Fruit fly (Drosophila melanogaster) whole organism, embryonic: ENCODE measurements around the gene CG14383.
A peak's percentile ranks its signal among the peaks of the same experiment; 100 is the strongest.

ENCODE experiments used
- B-H1 ChIP-seq: fragments of 200-800 bp; sonication (Bioruptor generic); IDR thresholded peaks from 3 replicates; pipeline ENCODE4 v1.3.6; 2022; ENCODE audit warnings: missing biosample characterization, missing genetic modification characterization
- B-H2 ChIP-seq: fragments of 200-800 bp; sonication (Bioruptor generic); optimal IDR thresholded peaks from 2 replicates; lab custom pipeline; 2018; ENCODE audit warnings: missing biosample characterization, mild to moderate bottlenecking, missing genetic modification characterization
- Blimp-1 ChIP-seq: fragments of 200-800 bp; sonication (Bioruptor generic); optimal IDR thresholded peaks from 3 replicates; lab custom pipeline; 2018; ENCODE audit warnings: missing biosample characterization, missing genetic modification characterization, mild to moderate bottlenecking, moderate library complexity, missing genetic modification reagents
- CG10543 ChIP-seq: fragments of 200-800 bp; sonication (Bioruptor generic); optimal IDR thresholded peaks from 3 replicates; lab custom pipeline; 2017; ENCODE audit warnings: missing biosample characterization, mild to moderate bottlenecking, missing genetic modification characterization, moderate library complexity
- CG10565 ChIP-seq: fragments of 200-800 bp; sonication (Bioruptor generic); optimal IDR thresholded peaks from 3 replicates; lab custom pipeline; 2016; ENCODE audit warnings: missing biosample characterization, mild to moderate bottlenecking, missing genetic modification characterization
- CG10654 ChIP-seq: fragments of 200-800 bp; sonication (Bioruptor generic); optimal IDR thresholded peaks from 2 replicates; lab custom pipeline; 2016; ENCODE audit warnings: missing biosample characterization, missing genetic modification characterization
- CG12219 ChIP-seq: fragments of 200-800 bp; sonication (Bioruptor generic); optimal IDR thresholded peaks from 3 replicates; lab custom pipeline; 2018; ENCODE audit warnings: missing biosample characterization, mild to moderate bottlenecking, missing genetic modification characterization
- CG13123 ChIP-seq: fragments of 200-800 bp; sonication (Bioruptor generic); optimal IDR thresholded peaks from 2 replicates; lab custom pipeline; 2016; ENCODE audit warnings: missing biosample characterization, missing genetic modification characterization
- CG13287 ChIP-seq: fragments of 200-800 bp; sonication (Bioruptor generic); IDR thresholded peaks from 2 replicates; pipeline ENCODE4 v1.3.6; 2022; ENCODE audit warnings: missing biosample characterization, missing genetic modification characterization; ENCODE audit not compliant: partially characterized antibody
- CG14014 ChIP-seq: fragments of 200-800 bp; sonication (Bioruptor generic); IDR thresholded peaks from 2 replicates; pipeline ENCODE4 v1.3.6; 2022; ENCODE audit warnings: missing biosample characterization, missing genetic modification characterization
- CG14710 ChIP-seq: fragments of 200-800 bp; sonication (Bioruptor generic); optimal IDR thresholded peaks from 3 replicates; lab custom pipeline; 2019; ENCODE audit warnings: missing biosample characterization, mild to moderate bottlenecking, missing genetic modification characterization, moderate library complexity
- CG15479 ChIP-seq: fragments of 200-800 bp; sonication (Bioruptor generic); optimal IDR thresholded peaks from 3 replicates; lab custom pipeline; 2019; ENCODE audit warnings: missing biosample characterization, mild to moderate bottlenecking, missing genetic modification characterization, moderate library complexity
- CG17802 ChIP-seq: fragments of 200-800 bp; sonication (Bioruptor generic); optimal IDR thresholded peaks from 2 replicates; lab custom pipeline; 2018; ENCODE audit warnings: missing biosample characterization, mild to moderate bottlenecking, missing genetic modification characterization, moderate library complexity
- CG1792 ChIP-seq: fragments of 200-800 bp; sonication (Bioruptor generic); optimal IDR thresholded peaks from 2 replicates; lab custom pipeline; 2016; ENCODE audit warnings: missing biosample characterization, missing genetic modification characterization
- CG31388 ChIP-seq: fragments of 200-800 bp; sonication (Bioruptor generic); optimal IDR thresholded peaks from 2 replicates; lab custom pipeline; 2016; ENCODE audit warnings: missing biosample characterization, missing genetic modification characterization
- CG33557 ChIP-seq: fragments of 200-800 bp; sonication (Bioruptor generic); optimal IDR thresholded peaks from 2 replicates; lab custom pipeline; 2019; ENCODE audit warnings: missing biosample characterization, mild to moderate bottlenecking, missing genetic modification characterization, moderate library complexity
- CG4282 ChIP-seq: fragments of 200-800 bp; sonication (Bioruptor generic); optimal IDR thresholded peaks from 2 replicates; lab custom pipeline; 2016; ENCODE audit warnings: missing biosample characterization, missing genetic modification characterization
- CG5180 ChIP-seq: fragments of 200-800 bp; sonication (Bioruptor generic); optimal IDR thresholded peaks from 3 replicates; lab custom pipeline; 2017; ENCODE audit warnings: missing biosample characterization, missing genetic modification characterization, mild to moderate bottlenecking, moderate library complexity, missing genetic modification reagents
- CG6689 ChIP-seq: fragments of 200-800 bp; sonication (Bioruptor generic); IDR thresholded peaks from 2 replicates; pipeline ENCODE4 v1.3.6; 2022; ENCODE audit warnings: missing biosample characterization, missing genetic modification characterization
- CG7963 ChIP-seq: fragments of 200-800 bp; sonication (Bioruptor generic); IDR thresholded peaks from 3 replicates; pipeline ENCODE4 v1.3.6; 2022; ENCODE audit warnings: missing biosample characterization, missing genetic modification characterization; ENCODE audit not compliant: partially characterized antibody
- CG8924 ChIP-seq: fragments of 200-800 bp; optimal IDR thresholded peaks from 3 replicates; lab custom pipeline; 2019; ENCODE audit warnings: missing biosample characterization, mild to moderate bottlenecking, missing genetic modification characterization, moderate library complexity
- Dek ChIP-seq: fragments of 200-800 bp; sonication (Bioruptor generic); optimal IDR thresholded peaks from 3 replicates; lab custom pipeline; 2019; ENCODE audit warnings: missing biosample characterization, mild to moderate bottlenecking, missing genetic modification characterization, moderate library complexity
- Dll ChIP-seq: fragments of 200-800 bp; sonication (Bioruptor generic); IDR thresholded peaks from 4 replicates; pipeline ENCODE4 v1.3.6; 2022; ENCODE audit warnings: missing biosample characterization, missing genetic modification characterization; ENCODE audit not compliant: partially characterized antibody
- Doc2 ChIP-seq: fragments of 200-800 bp; sonication (Bioruptor generic); IDR thresholded peaks from 2 replicates; pipeline ENCODE4 v1.3.6; 2022; ENCODE audit warnings: missing biosample characterization, missing genetic modification characterization
- Ets65A ChIP-seq: fragments of 200-800 bp; sonication (Bioruptor generic); peaks from one replicate; lab custom pipeline; 2016; ENCODE audit warnings: missing biosample characterization, missing genetic modification characterization
- NK7.1 ChIP-seq: fragments of 200-800 bp; sonication (Bioruptor generic); optimal IDR thresholded peaks from 3 replicates; lab custom pipeline; 2016; ENCODE audit warnings: missing biosample characterization, missing genetic modification characterization
- Nf-YC ChIP-seq: fragments of 200-800 bp; optimal IDR thresholded peaks from 3 replicates; lab custom pipeline; 2019; ENCODE audit warnings: missing biosample characterization, mild to moderate bottlenecking, missing genetic modification characterization, moderate library complexity
- Xrp1 ChIP-seq: fragments of 200-800 bp; sonication (Bioruptor generic); IDR thresholded peaks from 2 replicates; pipeline ENCODE4 v1.3.6; 2022; ENCODE audit warnings: missing biosample characterization, missing genetic modification characterization
- bowl ChIP-seq: fragments of 200-800 bp; sonication (Bioruptor generic); IDR thresholded peaks from 2 replicates; pipeline ENCODE4 v1.3.6; 2022; ENCODE audit warnings: missing biosample characterization, missing genetic modification characterization
- cwo ChIP-seq: fragments of 200-800 bp; sonication (Bioruptor generic); optimal IDR thresholded peaks from 3 replicates; lab custom pipeline; 2017; ENCODE audit warnings: missing biosample characterization, missing genetic modification characterization, mild to moderate bottlenecking, moderate library complexity, missing genetic modification reagents
- exex ChIP-seq: fragments of 200-800 bp; sonication (Bioruptor generic); optimal IDR thresholded peaks from 4 replicates; lab custom pipeline; 2018; ENCODE audit warnings: missing biosample characterization, mild to moderate bottlenecking, missing genetic modification characterization, moderate library complexity
- gce ChIP-seq: fragments of 200-800 bp; sonication (Bioruptor generic); IDR thresholded peaks from 3 replicates; pipeline ENCODE4 v1.3.6; 2022; ENCODE audit warnings: missing biosample characterization, missing genetic modification characterization
- gcm ChIP-seq: fragments of 200-800 bp; sonication (Bioruptor generic); optimal IDR thresholded peaks from 2 replicates; lab custom pipeline; 2019; ENCODE audit warnings: missing biosample characterization, mild to moderate bottlenecking, missing genetic modification characterization, moderate library complexity
- gem ChIP-seq: fragments of 200-800 bp; sonication (Bioruptor generic); optimal IDR thresholded peaks from 2 replicates; lab custom pipeline; 2019; ENCODE audit warnings: missing biosample characterization, mild to moderate bottlenecking, missing genetic modification characterization, moderate library complexity
- gsb ChIP-seq: fragments of 200-800 bp; sonication (Bioruptor generic); IDR thresholded peaks from 2 replicates; pipeline ENCODE4 v1.3.6; 2022; ENCODE audit warnings: missing biosample characterization, missing genetic modification characterization
- hb ChIP-seq: fragments of 200-800 bp; sonication (Bioruptor generic); IDR thresholded peaks from 3 replicates; pipeline ENCODE4 v1.3.6; 2022; ENCODE audit warnings: missing biosample characterization, missing genetic modification characterization; ENCODE audit not compliant: partially characterized antibody
- her ChIP-seq: fragments of 200-800 bp; sonication (Bioruptor generic); optimal IDR thresholded peaks from 2 replicates; lab custom pipeline; 2016; ENCODE audit warnings: missing biosample characterization, missing genetic modification characterization
- insv ChIP-seq, 2 experiments: fragments of 200-800 bp; sonication (Bioruptor generic); optimal IDR thresholded peaks; 3 replicates each; lab custom pipeline; 2016 to 2018; ENCODE audit warnings: missing biosample characterization in 2 of 2, missing genetic modification characterization in 2 of 2
- lab ChIP-seq: fragments of 200-800 bp; sonication (Bioruptor generic); optimal IDR thresholded peaks from 3 replicates; lab custom pipeline; 2017; ENCODE audit warnings: missing biosample characterization, missing genetic modification characterization, mild to moderate bottlenecking, moderate library complexity, missing genetic modification reagents
- lov ChIP-seq, 2 experiments: fragments of 200-800 bp in 1 of 2; fragments of >200 bp in 1 of 2; sonication (Bioruptor generic) in 1 of 2; IDR thresholded peaks in 1 of 2; optimal IDR thresholded peaks in 1 of 2; 2 replicates in 1 of 2; 3 replicates in 1 of 2; pipeline versions ENCODE4 v1.3.6 to Lab custom; 2017 to 2022; ENCODE audit warnings: missing biosample characterization in 1 of 2, missing genetic modification characterization in 1 of 2
- luna ChIP-seq: fragments of 200-800 bp; sonication (Bioruptor generic); optimal IDR thresholded peaks from 2 replicates; lab custom pipeline; 2016; ENCODE audit warnings: missing biosample characterization, missing genetic modification characterization
- odd ChIP-seq: fragments of 200-800 bp; sonication (Bioruptor generic); optimal IDR thresholded peaks from 2 replicates; lab custom pipeline; 2017; ENCODE audit warnings: missing biosample characterization, mild to moderate bottlenecking, missing genetic modification characterization
- ro ChIP-seq: fragments of 200-800 bp; sonication (Bioruptor generic); IDR thresholded peaks from 2 replicates; pipeline ENCODE4 v1.3.6; 2022; ENCODE audit warnings: missing biosample characterization, missing genetic modification characterization
- salm ChIP-seq: fragments of 200-800 bp; sonication (Bioruptor generic); optimal IDR thresholded peaks from 2 replicates; lab custom pipeline; 2018; ENCODE audit warnings: missing biosample characterization, mild to moderate bottlenecking, missing genetic modification characterization
- seq ChIP-seq: fragments of 200-800 bp; sonication (Bioruptor generic); IDR thresholded peaks from 2 replicates; pipeline ENCODE4 v1.3.6; 2022; ENCODE audit warnings: missing biosample characterization, missing genetic modification characterization
- ttk ChIP-seq: fragments of 200-800 bp; sonication (Bioruptor generic); IDR thresholded peaks from 2 replicates; pipeline ENCODE4 v2.1.2; 2022; ENCODE audit warnings: missing biosample characterization, missing genetic modification characterization
- vnd ChIP-seq: fragments of 200-800 bp; sonication (Bioruptor generic); IDR thresholded peaks from 3 replicates; pipeline ENCODE4 v1.3.6; 2022; ENCODE audit warnings: missing biosample characterization, missing genetic modification characterization; ENCODE audit not compliant: partially characterized antibody

The CG14383 gene

DNA sequence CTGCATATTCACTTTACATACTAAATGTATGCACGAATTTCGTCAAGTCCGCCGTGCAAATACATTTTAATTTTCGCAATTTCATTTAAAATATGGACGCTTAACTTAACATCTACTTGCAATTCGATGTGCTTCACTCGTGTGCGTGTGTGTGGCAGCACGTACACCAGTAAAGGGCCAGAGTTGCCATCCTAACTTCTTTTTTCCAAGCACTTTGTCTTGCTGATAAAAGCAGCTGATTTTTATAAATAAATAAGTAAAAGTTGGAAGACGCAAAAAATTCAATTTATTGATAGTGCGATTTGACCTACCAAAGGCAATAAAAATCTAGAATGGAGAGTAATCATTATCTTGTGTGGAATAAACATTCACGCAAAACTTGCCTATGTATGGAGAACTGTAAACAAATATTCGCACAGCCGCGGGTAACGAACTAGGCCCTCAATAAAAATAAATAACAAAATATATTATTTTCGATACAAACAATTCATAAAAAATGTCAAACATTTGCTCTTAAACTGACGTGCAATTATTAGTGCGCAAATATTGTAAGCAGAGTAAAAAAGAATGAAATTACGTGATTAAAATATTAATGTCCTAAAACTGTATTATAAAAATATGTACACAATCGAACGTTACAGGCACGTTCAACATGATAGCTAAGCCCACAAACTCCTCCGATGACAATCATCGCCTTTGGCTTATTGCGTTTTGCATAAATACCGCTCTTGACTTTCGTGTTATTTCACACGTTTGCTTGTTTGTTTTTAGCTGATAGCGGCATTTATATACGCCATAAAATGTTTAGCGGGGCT is 5.9 kb downstream of the CG14383 start (continued):
- TF ChIP-seq CG5180 (GFP tag; lab: Kevin White, UChicago) (peak; percentile 60), CG4282 (GFP tag; lab: Kevin White, UChicago) (no peak), gcm (peak; percentile 38), salm (tag; lab: Kevin White, UChicago) (no peak), lab (GFP tag; lab: Kevin White, UChicago) (peak; percentile 76), CG12219 (GFP tag; lab: Kevin White, UChicago) (peak; percentile 56), Blimp-1 (peak; percentile 38), odd (peak; percentile 55), her (GFP tag; lab: Kevin White, UChicago) (no peak), luna (GFP tag; lab: Kevin White, UChicago) (no peak), lov (optimal IDR thresholded peaks at IDR 0.05; lab: Kevin White, UChicago) (no peak), lov (GFP tag; IDR thresholded peaks at IDR 0.05; lab: Robert Waterston, UW) (no peak), CG13287 (GFP tag; lab: Robert Waterston, UW) (peak; percentile 11; the same call in 1 of the 2 replicates), Dek (tag; lab: Kevin White, UChicago) (peak; percentile 82), CG13123 (GFP tag; lab: Kevin White, UChicago) (no peak), Nf-YC (tag; lab: Kevin White, UChicago) (peak; percentile 55), Ets65A (GFP tag; lab: Kevin White, UChicago) (peak; percentile 89), gsb (GFP tag; lab: Robert Waterston, UW) (peak; percentile 61), CG10565 (peak; percentile 16), insv (GFP tag; optimal IDR thresholded peaks at IDR 0.05; lab: Kevin White, UChicago) (peak in 1 of 2 experiments; percentile 28), Doc2 (GFP tag; lab: Robert Waterston, UW) (no peak), CG1792 (GFP tag; lab: Kevin White, UChicago) (no peak), CG31388 (GFP tag; lab: Kevin White, UChicago) (no peak), B-H1 (no peak), Xrp1 (GFP tag; lab: Robert Waterston, UW) (peak; percentile 58; the same call in 1 of the 2 replicates), CG10543 (peak; percentile 73), gem (tag; lab: Kevin White, UChicago) (peak; percentile 82), NK7.1 (GFP tag; lab: Kevin White, UChicago) (no peak), bowl (GFP tag; lab: Robert Waterston, UW) (no peak), cwo (GFP tag; lab: Kevin White, UChicago) (peak; percentile 71), CG33557 (GFP tag; lab: Kevin White, UChicago) (no peak), CG10654 (GFP tag; lab: Kevin White, UChicago) (peak; percentile 10), vnd (no peak), CG7963 (GFP tag; lab: Robert Waterston, UW) (no peak), CG14014 (GFP tag; lab: Robert Waterston, UW) (peak; percentile 58), CG14710 (tag; lab: Kevin White, UChicago) (peak; percentile 38), seq (peak; percentile 76), B-H2 (GFP tag; lab: Kevin White, UChicago) (peak; percentile 66), exex (tag; lab: Kevin White, UChicago) (no peak), Dll (GFP tag; lab: Robert Waterston, UW) (peak; percentile 31; the same call in 1 of the 4 replicates), ttk (GFP tag; lab: Robert Waterston, UW) (0 out of 2 replicates have a peak, but pooled peaks have one; percentile 20), CG17802 (tag; lab: Kevin White, UChicago) (no peak), CG15479 (GFP tag; lab: Kevin White, UChicago) (no peak), hb (GFP tag; lab: Robert Waterston, UW) (no peak), CG8924 (tag; lab: Kevin White, UChicago) (peak; percentile 60), gce (GFP tag; lab: Robert Waterston, UW) (no peak; the same call in 2 of the 3 replicates), CG6689 (peak; percentile 45), ro (GFP tag; lab: Robert Waterston, UW) (no peak)
